Worm (Caenorhabditis elegans): ENCODE results near the gene Y105C5B.17.

Y105C5B.17 gene

DNA sequence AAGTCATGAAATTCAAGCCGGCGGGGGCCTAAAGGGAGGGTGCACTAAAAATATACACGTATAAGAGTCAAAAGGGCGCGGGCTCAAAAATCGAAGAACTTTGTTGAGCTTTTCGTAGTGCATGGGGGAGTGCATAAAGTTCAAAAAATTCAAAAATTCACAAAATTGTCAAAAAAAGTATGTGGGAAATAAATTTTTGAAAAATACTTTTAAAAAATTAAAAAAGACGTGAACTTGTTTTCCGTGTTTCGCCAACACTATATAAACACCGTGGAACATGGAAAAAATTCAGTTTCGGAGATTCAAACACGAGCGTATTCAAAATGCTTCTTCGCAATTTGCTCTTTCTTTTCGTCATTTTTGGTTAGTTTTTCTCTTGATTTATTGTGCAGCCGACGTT is at the start of gene Y105C5B.17:
Gene Y105C5B.17 (plus strand): TSS at position 301 of the 400 bp plus-strand sequence.
- TF ChIP-seq unc-120 (tag; optimal IDR thresholded peaks at IDR 0.05; ENCODE audit: poor library complexity, severe bottlenecking) (no peak), ceh-39 (tag; optimal IDR thresholded peaks at IDR 0.05) (no peak), hlh-1 (tag; optimal IDR thresholded peaks at IDR 0.05) (no peak), elt-3 (tag; optimal IDR thresholded peaks at IDR 0.05) (no peak)

DNA sequence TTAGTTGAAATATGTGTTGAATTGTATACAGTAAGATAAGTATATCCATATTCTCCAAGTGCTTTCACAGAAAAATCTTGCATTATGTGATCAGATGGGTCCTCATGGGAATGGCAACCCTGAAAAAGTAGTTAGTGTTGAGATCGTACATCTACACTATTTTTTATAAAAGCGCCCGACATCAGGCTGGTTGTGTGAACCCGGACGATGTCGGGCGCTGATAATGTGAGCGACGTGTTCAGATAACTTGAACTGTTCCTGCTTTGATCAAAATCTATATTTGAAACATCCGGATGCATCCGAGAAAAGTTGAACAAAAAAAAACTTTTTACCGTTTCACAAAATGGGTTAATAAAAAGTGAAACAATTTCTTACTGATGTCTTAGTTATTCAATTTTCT is 47.8 kb upstream of the Y105C5B.17 start:
- TF ChIP-seq lin-32 (GFP tag; optimal IDR thresholded peaks at IDR 0.05) (no peak), nhr-237 (tag; optimal IDR thresholded peaks at IDR 0.05) (no peak), nhr-76 (tag; optimal IDR thresholded peaks at IDR 0.05) (no peak), lin-13 (tag; optimal IDR thresholded peaks at IDR 0.05) (no peak), flh-1 (GFP tag; optimal IDR thresholded peaks at IDR 0.05) (no peak)

DNA sequence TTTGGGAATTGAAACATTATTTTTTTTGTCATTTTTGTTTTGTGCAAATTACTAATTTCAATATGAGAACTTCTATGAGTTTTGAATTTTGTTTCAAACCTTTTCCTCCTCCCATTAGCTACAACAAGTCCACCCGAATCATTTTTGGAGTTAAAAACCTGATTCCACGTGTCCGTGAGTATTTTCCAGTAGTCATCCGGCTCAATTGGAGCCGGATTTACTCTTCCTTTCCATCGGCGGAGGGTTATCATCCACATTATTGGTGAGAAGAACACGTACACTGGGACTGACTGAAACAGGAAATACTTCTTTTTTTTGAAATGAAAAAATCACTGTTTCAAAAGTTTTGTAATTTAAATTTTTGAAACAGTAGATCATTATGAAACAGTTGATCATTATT is 39.9 kb upstream of the Y105C5B.17 start:
- no peak for TF ChIP-seq nhr-28 (tag; optimal IDR thresholded peaks at IDR 0.05)
- TF ChIP-seq unc-39 (tag; optimal IDR thresholded peaks at IDR 0.05): no peak
- no peak for TF ChIP-seq tbx-8 (GFP tag; optimal IDR thresholded peaks at IDR 0.05)
- no peak for TF ChIP-seq bed-3 (GFP tag; optimal IDR thresholded peaks at IDR 0.05)
- TF ChIP-seq ceh-39 (tag; optimal IDR thresholded peaks at IDR 0.05): no peak
- TF ChIP-seq zip-8 (tag; optimal IDR thresholded peaks at IDR 0.05): no peak
- no peak for TF ChIP-seq pha-4 (tag; optimal IDR thresholded peaks at IDR 0.05)

DNA sequence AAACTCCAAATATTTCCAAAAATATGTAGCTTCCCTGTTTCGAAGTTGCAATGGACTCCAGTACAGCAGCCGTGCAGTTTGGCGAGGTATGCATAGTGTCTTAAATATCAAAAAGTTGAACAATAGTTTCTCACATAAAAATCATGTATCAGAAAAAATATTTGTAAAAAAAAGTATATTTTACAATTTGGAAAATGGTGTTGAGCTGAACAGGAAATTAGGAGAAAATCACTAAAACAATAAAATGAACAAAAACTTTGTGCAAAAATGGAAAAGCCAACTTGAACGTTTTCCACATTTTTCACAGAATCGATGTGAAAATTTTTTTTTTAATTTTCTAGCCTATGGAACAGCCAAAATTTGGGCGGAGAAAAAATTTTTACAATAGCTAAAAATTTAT is 36.2 kb upstream of the Y105C5B.17 start, which contains the start of gene Y105C5B.8:
Gene Y105C5B.8 (minus strand): TSS at position 101 of the 400 bp plus-strand sequence.
- TF ChIP-seq unc-39 (tag; optimal IDR thresholded peaks at IDR 0.05): no peak
- TF ChIP-seq ztf-11 (tag; optimal IDR thresholded peaks at IDR 0.05): no peak
- no peak for TF ChIP-seq snpc-4 (tag; optimal IDR thresholded peaks at IDR 0.05)
- no peak for TF ChIP-seq ceh-39 (tag; optimal IDR thresholded peaks at IDR 0.05)
- TF ChIP-seq tbx-8 (GFP tag; optimal IDR thresholded peaks at IDR 0.05): no peak
- TF ChIP-seq ham-2 (GFP tag; optimal IDR thresholded peaks at IDR 0.05): no peak
- TF ChIP-seq nhr-12 (tag; optimal IDR thresholded peaks at IDR 0.05): no peak
- TF ChIP-seq hlh-1 (tag; optimal IDR thresholded peaks at IDR 0.05): no peak
- no peak for TF ChIP-seq bed-3 (GFP tag; optimal IDR thresholded peaks at IDR 0.05)

DNA sequence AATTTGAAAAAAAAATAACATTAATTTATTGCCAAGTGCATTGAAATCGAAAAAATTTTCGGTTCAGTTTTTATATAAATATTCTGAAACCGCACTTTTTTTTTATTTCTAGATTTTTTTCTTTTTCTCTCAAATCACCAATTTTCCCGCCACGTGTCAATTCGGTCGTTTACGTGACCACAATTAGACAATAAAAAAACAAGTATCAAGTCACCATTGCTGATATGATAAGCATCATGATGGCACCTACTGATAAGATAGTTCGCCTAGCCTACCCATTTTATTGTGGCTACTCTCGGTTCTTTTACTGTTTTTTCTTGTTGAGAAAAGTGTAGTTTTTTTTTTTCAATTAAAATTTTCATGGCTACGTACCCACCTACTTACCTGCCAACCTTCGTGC is 33.1 kb upstream of the Y105C5B.17 start:
- no peak for TF ChIP-seq ham-2 (GFP tag; optimal IDR thresholded peaks at IDR 0.05)
- TF ChIP-seq mep-1 (tag; optimal IDR thresholded peaks at IDR 0.05): no peak
- no peak for TF ChIP-seq sptf-1 (tag; optimal IDR thresholded peaks at IDR 0.05)
- TF ChIP-seq sem-2 (GFP tag; optimal IDR thresholded peaks at IDR 0.05): no peak
- TF ChIP-seq M03D4.4 (tag; optimal IDR thresholded peaks at IDR 0.05): no peak
- TF ChIP-seq drap-1 (GFP tag; optimal IDR thresholded peaks at IDR 0.05): no peak
- no peak for TF ChIP-seq mls-2 (tag; optimal IDR thresholded peaks at IDR 0.05)
- TF ChIP-seq bed-3 (GFP tag; optimal IDR thresholded peaks at IDR 0.05): no peak
- no peak for TF ChIP-seq ztf-11 (tag; optimal IDR thresholded peaks at IDR 0.05)

DNA sequence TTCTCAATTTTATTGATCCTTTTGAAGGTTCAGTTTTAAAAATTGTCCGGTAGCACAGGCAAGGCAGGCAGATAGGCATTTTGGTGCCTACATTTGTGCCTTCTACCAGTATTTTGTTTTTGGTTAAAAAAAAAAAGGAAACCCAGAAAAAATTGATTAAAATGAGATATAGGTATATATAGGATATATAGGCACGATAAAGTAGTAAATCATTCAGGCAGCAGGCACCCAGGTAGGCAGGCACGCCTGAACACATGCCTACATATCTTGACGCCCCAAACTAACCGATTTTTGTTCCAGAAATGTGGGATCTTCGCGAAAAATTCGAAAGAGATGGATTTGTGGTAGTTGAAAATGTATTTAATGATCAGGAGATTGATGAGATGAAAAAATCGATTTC is 32.6 kb upstream of the Y105C5B.17 start, which contains the start of gene Y105C5B.9:
Gene Y105C5B.9 (plus strand): TSS at position 301 of the 400 bp plus-strand sequence.
- TF ChIP-seq unc-120 (tag; optimal IDR thresholded peaks at IDR 0.05; ENCODE audit: poor library complexity, severe bottlenecking) (no peak), lin-13 (tag; optimal IDR thresholded peaks at IDR 0.05) (no peak), ces-1 (GFP tag; optimal IDR thresholded peaks at IDR 0.05) (no peak), nhr-237 (tag; optimal IDR thresholded peaks at IDR 0.05) (no peak)

DNA sequence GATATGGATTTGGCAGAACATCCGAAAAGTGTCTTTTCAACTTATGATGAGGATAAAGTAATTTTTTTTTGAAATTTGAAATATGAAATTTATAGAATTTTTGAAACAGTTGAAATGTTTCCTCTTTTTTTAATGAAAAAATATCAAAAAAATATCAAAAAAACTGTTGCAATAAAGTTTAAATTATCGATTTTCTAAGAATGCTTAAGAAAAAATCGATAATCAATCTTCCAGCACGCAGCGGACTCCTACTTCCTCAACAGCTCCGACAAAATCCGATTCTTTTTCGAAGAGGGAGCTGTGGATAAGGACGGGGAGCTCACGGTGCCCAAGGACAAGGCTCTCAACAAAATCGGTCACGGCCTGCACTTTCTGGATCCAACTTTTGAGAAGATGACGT is 32.2 kb upstream of the Y105C5B.17 start:
- TF ChIP-seq unc-39 (tag; optimal IDR thresholded peaks at IDR 0.05) (no peak), lin-32 (GFP tag; optimal IDR thresholded peaks at IDR 0.05) (no peak), pha-4 (tag; optimal IDR thresholded peaks at IDR 0.05) (no peak), tbx-8 (GFP tag; optimal IDR thresholded peaks at IDR 0.05) (no peak), nhr-76 (tag; optimal IDR thresholded peaks at IDR 0.05) (no peak), mab-5 (tag; optimal IDR thresholded peaks at IDR 0.05) (no peak), elt-3 (tag; optimal IDR thresholded peaks at IDR 0.05) (no peak), mep-1 (tag; optimal IDR thresholded peaks at IDR 0.05) (no peak), nhr-2 (tag; optimal IDR thresholded peaks at IDR 0.05) (no peak), bed-3 (GFP tag; optimal IDR thresholded peaks at IDR 0.05) (no peak), ceh-39 (tag; optimal IDR thresholded peaks at IDR 0.05) (no peak), flh-1 (GFP tag; optimal IDR thresholded peaks at IDR 0.05) (no peak), blmp-1 (tag; optimal IDR thresholded peaks at IDR 0.05) (no peak), unc-62 (GFP tag; optimal IDR thresholded peaks at IDR 0.05) (no peak)
